Worm (Caenorhabditis elegans) whole organism, L4 larva: Measurements from ENCODE around the gene ZK512.8.
A peak's percentile ranks its signal among the peaks of the same experiment; 100 is the strongest.

Experiments used
- F26F4.8 ChIP-seq: fragments of 200-800 bp; sonication (Bioruptor generic); conservative IDR thresholded peaks from 2 replicates; pipeline ENCODE4 v1.3.6; 2022; ENCODE audit warnings: missing genetic modification characterization, missing compliant biosample characterization
- F37D6.2 ChIP-seq: sonication (generic microtip); optimal IDR thresholded peaks from 2 replicates; lab custom pipeline; 2016; ENCODE audit warnings: mild to moderate bottlenecking, missing genetic modification characterization, missing compliant biosample characterization
- F44E2.7 ChIP-seq: fragments of 200-800 bp; sonication (Bioruptor generic); IDR thresholded peaks from 2 replicates; pipeline ENCODE4 v2.1.2; 2022; ENCODE audit warnings: missing genetic modification characterization, missing compliant biosample characterization
- T26A8.4 ChIP-seq: fragments of 200-800 bp; sonication (Bioruptor generic); IDR thresholded peaks from 2 replicates; pipeline ENCODE4 v1.3.6; 2022; ENCODE audit warnings: missing genetic modification characterization, missing compliant biosample characterization
- Y48G9A.11 ChIP-seq: fragments of 200-800 bp; sonication (Bioruptor generic); IDR thresholded peaks from 2 replicates; pipeline ENCODE4 v1.3.6; 2022; ENCODE audit warnings: missing genetic modification reagents, missing genetic modification characterization, missing compliant biosample characterization
- Y5F2A.4 ChIP-seq: fragments of 200-800 bp; sonication (Bioruptor generic); optimal IDR thresholded peaks from 2 replicates; lab custom pipeline; 2018; ENCODE audit warnings: mild to moderate bottlenecking, missing genetic modification characterization, missing compliant biosample characterization
- ZK546.5 ChIP-seq, 2 experiments: sonication (generic microtip); optimal IDR thresholded peaks; 2 replicates each; lab custom pipeline; 2017; ENCODE audit warnings: missing biosample characterization in 2 of 2, missing genetic modification characterization in 2 of 2
- aha-1 ChIP-seq: fragments of 150-350 bp; peaks from one replicate; lab custom pipeline; 2014; ENCODE audit warnings: missing biosample characterization, missing genetic modification characterization
- ceh-44 ChIP-seq: fragments of 200-800 bp; sonication (Bioruptor generic); IDR thresholded peaks from 2 replicates; pipeline ENCODE4 v1.3.6; 2022; ENCODE audit warnings: missing genetic modification reagents, missing genetic modification characterization, missing compliant biosample characterization
- ces-1 ChIP-seq: fragments of 150-350 bp; sonication (generic microtip); optimal IDR thresholded peaks from 4 replicates; lab custom pipeline; 2014; ENCODE audit warnings: missing biosample characterization, missing genetic modification reagents, missing genetic modification characterization
- daf-16 ChIP-seq, 3 experiments: sonication (generic microtip); optimal IDR thresholded peaks; 2 replicates each; lab custom pipeline; 2016 to 2017; ENCODE audit warnings: missing genetic modification characterization in 3 of 3, missing genetic modification reagents in 3 of 3, mild to moderate bottlenecking in 2 of 3, missing compliant biosample characterization in 2 of 3, missing biosample characterization in 1 of 3, moderate library complexity in 1 of 3
- daf-19 ChIP-seq: fragments of 200-800 bp; sonication (Bioruptor generic); conservative IDR thresholded peaks from 2 replicates; pipeline ENCODE4 v1.3.6; 2022; ENCODE audit warnings: missing genetic modification characterization, missing compliant biosample characterization
- dmd-6 ChIP-seq: fragments of 200-800 bp; sonication (Bioruptor generic); IDR thresholded peaks from 2 replicates; pipeline ENCODE4 v1.3.6; 2022; ENCODE audit warnings: missing genetic modification reagents, missing genetic modification characterization, missing compliant biosample characterization
- dmd-8 ChIP-seq: fragments of 200-800 bp; sonication (Bioruptor generic); IDR thresholded peaks from 2 replicates; pipeline ENCODE4 v1.3.6; 2022; ENCODE audit warnings: missing genetic modification characterization, missing compliant biosample characterization
- dmd-9 ChIP-seq: fragments of 200-800 bp; sonication (Bioruptor generic); IDR thresholded peaks from 2 replicates; pipeline ENCODE4 v1.3.6; 2022; ENCODE audit warnings: missing genetic modification reagents, missing genetic modification characterization, missing compliant biosample characterization
- dpl-1 ChIP-seq: fragments of 150-350 bp; optimal IDR thresholded peaks from 2 replicates; lab custom pipeline; 2014; ENCODE audit warnings: missing biosample characterization, missing genetic modification reagents, missing genetic modification characterization
- egl-27 ChIP-seq: sonication (generic microtip); optimal IDR thresholded peaks from 3 replicates; lab custom pipeline; 2017; ENCODE audit warnings: missing biosample characterization, missing genetic modification reagents, missing genetic modification characterization
- egl-43 ChIP-seq: fragments of 200-800 bp; sonication (Bioruptor generic); IDR thresholded peaks from 2 replicates; pipeline ENCODE4 v1.3.6; 2022; ENCODE audit warnings: missing genetic modification reagents, missing genetic modification characterization, missing compliant biosample characterization
- fos-1 ChIP-seq: fragments of 150-350 bp; optimal IDR thresholded peaks from 2 replicates; lab custom pipeline; 2014; ENCODE audit warnings: missing biosample characterization, missing genetic modification characterization
- gei-8 ChIP-seq: fragments of 200-800 bp; sonication (Bioruptor generic); optimal IDR thresholded peaks from 2 replicates; lab custom pipeline; 2018; ENCODE audit warnings: mild to moderate bottlenecking, missing genetic modification characterization, missing compliant biosample characterization
- hif-1 ChIP-seq, 2 experiments: sonication (generic microtip); optimal IDR thresholded peaks; 2 replicates each; lab custom pipeline; 2016 to 2017; ENCODE audit warnings: missing compliant biosample characterization in 2 of 2, missing genetic modification characterization in 2 of 2, missing genetic modification reagents in 2 of 2, missing genotype in 2 of 2, mild to moderate bottlenecking in 1 of 2
- jun-1 ChIP-seq: fragments of 150-350 bp; optimal IDR thresholded peaks from 2 replicates; lab custom pipeline; 2014; ENCODE audit warnings: missing biosample characterization, missing genetic modification reagents, missing genetic modification characterization
- lim-7 ChIP-seq: fragments of 200-800 bp; sonication (Bioruptor generic); IDR thresholded peaks from 2 replicates; pipeline ENCODE4 v1.3.6; 2022; ENCODE audit warnings: missing genetic modification characterization, missing compliant biosample characterization
- lin-1 ChIP-seq: fragments of 200-800 bp; sonication (Bioruptor generic); IDR thresholded peaks from 2 replicates; pipeline ENCODE4 v1.3.6; 2022; ENCODE audit warnings: missing genetic modification reagents, missing genetic modification characterization, missing compliant biosample characterization
- lin-13 ChIP-seq: fragments of 150-350 bp; optimal IDR thresholded peaks from 2 replicates; lab custom pipeline; 2014; ENCODE audit warnings: missing biosample characterization, missing genetic modification reagents, missing genetic modification characterization
- lin-38 ChIP-seq: fragments of 200-800 bp; sonication (Bioruptor generic); IDR thresholded peaks from 2 replicates; pipeline ENCODE4 v1.3.6; 2022; ENCODE audit warnings: missing genetic modification reagents, missing genetic modification characterization, missing compliant biosample characterization
- madf-5 ChIP-seq, 2 experiments: fragments of 200-800 bp; sonication (Bioruptor generic); IDR thresholded peaks; 2 replicates each; pipeline ENCODE4 v1.3.6; 2022; ENCODE audit warnings: missing compliant biosample characterization in 2 of 2, missing genetic modification characterization in 2 of 2
- mdl-1 ChIP-seq, 2 experiments: fragments of 150-350 bp in 1 of 2; sonication (generic microtip) in 1 of 2; optimal IDR thresholded peaks; 2 replicates each; lab custom pipeline; 2014 to 2017; ENCODE audit warnings: missing biosample characterization in 2 of 2, missing genetic modification characterization in 2 of 2
- mxl-2 ChIP-seq: fragments of 200-800 bp; sonication (Bioruptor generic); conservative IDR thresholded peaks from 2 replicates; pipeline ENCODE4 v1.3.6; 2022; ENCODE audit warnings: missing genetic modification reagents, missing genetic modification characterization, missing compliant biosample characterization
- mxl-3 ChIP-seq: fragments of 200-800 bp; sonication (Bioruptor generic); optimal IDR thresholded peaks from 2 replicates; lab custom pipeline; 2018; ENCODE audit warnings: mild to moderate bottlenecking, missing genetic modification characterization, missing compliant biosample characterization
- nhr-102 ChIP-seq: sonication (generic microtip); optimal IDR thresholded peaks from 2 replicates; lab custom pipeline; 2016; ENCODE audit warnings: mild to moderate bottlenecking, missing genetic modification characterization, moderate library complexity, missing compliant biosample characterization
- nhr-11 ChIP-seq: fragments of 150-350 bp; optimal IDR thresholded peaks from 2 replicates; lab custom pipeline; 2014; ENCODE audit warnings: missing biosample characterization, missing genetic modification characterization
- nhr-111 ChIP-seq: fragments of 200-800 bp; sonication (Bioruptor generic); optimal IDR thresholded peaks from 2 replicates; lab custom pipeline; 2018; ENCODE audit warnings: mild to moderate bottlenecking, missing genetic modification characterization, missing compliant biosample characterization
- nhr-28 ChIP-seq: fragments of 150-350 bp; optimal IDR thresholded peaks from 2 replicates; lab custom pipeline; 2014; ENCODE audit warnings: missing biosample characterization, missing genetic modification characterization
- nhr-41 ChIP-seq: fragments of 200-800 bp; sonication (Bioruptor generic); IDR thresholded peaks from 2 replicates; pipeline ENCODE4 v1.3.6; 2022; ENCODE audit warnings: missing genetic modification reagents, missing genetic modification characterization, missing compliant biosample characterization
- nhr-48 ChIP-seq: sonication (generic microtip); optimal IDR thresholded peaks from 2 replicates; lab custom pipeline; 2016; ENCODE audit warnings: mild to moderate bottlenecking, missing genetic modification characterization, missing compliant biosample characterization
- pha-4 ChIP-seq, 2 experiments: fragments of 150-350 bp in 1 of 2; fragments of 200-800 bp in 1 of 2; sonication (Bioruptor generic) in 1 of 2; IDR thresholded peaks in 1 of 2; optimal IDR thresholded peaks in 1 of 2; 2 replicates each; pipeline versions ENCODE4 v1.3.6 to Lab custom; 2014 to 2022; ENCODE audit warnings: missing genetic modification characterization in 2 of 2, missing genetic modification reagents in 2 of 2, missing biosample characterization in 1 of 2, missing compliant biosample characterization in 1 of 2
- rbr-2 ChIP-seq: sonication (generic microtip); optimal IDR thresholded peaks from 2 replicates; lab custom pipeline; 2016; ENCODE audit warnings: missing genotype, missing genetic modification characterization, missing compliant biosample characterization
- saeg-2 ChIP-seq: fragments of 200-800 bp; sonication (Bioruptor generic); IDR thresholded peaks from 2 replicates; pipeline ENCODE4 v1.3.6; 2022; ENCODE audit warnings: missing genetic modification reagents, missing genetic modification characterization, missing compliant biosample characterization
- sdz-12 ChIP-seq: fragments of 200-800 bp; sonication (Bioruptor generic); optimal IDR thresholded peaks from 2 replicates; lab custom pipeline; 2018; ENCODE audit warnings: mild to moderate bottlenecking, missing genetic modification characterization, missing compliant biosample characterization
- set-16 ChIP-seq: fragments of 200-800 bp; sonication (Bioruptor generic); IDR thresholded peaks from 2 replicates; pipeline ENCODE4 v1.3.6; 2022; ENCODE audit warnings: missing genetic modification reagents, missing genetic modification characterization, missing compliant biosample characterization
- skn-1 ChIP-seq: fragments of 150-350 bp; optimal IDR thresholded peaks from 2 replicates; lab custom pipeline; 2014; ENCODE audit warnings: missing biosample characterization, missing genetic modification characterization
- snpc-1.2 ChIP-seq: fragments of 200-800 bp; sonication (Bioruptor generic); IDR thresholded peaks from 2 replicates; pipeline ENCODE4 v1.3.6; 2022; ENCODE audit warnings: missing genetic modification reagents, missing genetic modification characterization, missing compliant biosample characterization
- snpc-4 ChIP-seq: fragments of 150-350 bp; optimal IDR thresholded peaks from 2 replicates; lab custom pipeline; 2014; ENCODE audit warnings: missing biosample characterization, missing genetic modification characterization
- tra-1 ChIP-seq: fragments of 200-800 bp; sonication (Bioruptor generic); IDR thresholded peaks from 2 replicates; pipeline ENCODE4 v1.3.6; 2022; ENCODE audit warnings: missing genetic modification reagents, missing genetic modification characterization, missing compliant biosample characterization
- unc-130 ChIP-seq: sonication (generic microtip); optimal IDR thresholded peaks from 2 replicates; lab custom pipeline; 2016; ENCODE audit warnings: missing genetic modification reagents, missing genetic modification characterization, missing compliant biosample characterization
- vab-7 ChIP-seq: fragments of 200-800 bp; sonication (Bioruptor generic); IDR thresholded peaks from 2 replicates; pipeline ENCODE4 v1.3.6; 2022; ENCODE audit warnings: missing genetic modification reagents, missing genetic modification characterization, missing compliant biosample characterization
- zip-11 ChIP-seq: fragments of 200-800 bp; sonication (Bioruptor generic); IDR thresholded peaks from 2 replicates; pipeline ENCODE4 v1.3.6; 2022; ENCODE audit warnings: missing genetic modification characterization, missing compliant biosample characterization
- zip-2 ChIP-seq: fragments of 150-350 bp; optimal IDR thresholded peaks from 2 replicates; lab custom pipeline; 2014; ENCODE audit warnings: missing biosample characterization, missing genetic modification characterization
- ztf-7 ChIP-seq: fragments of 150-350 bp; optimal IDR thresholded peaks from 2 replicates; lab custom pipeline; 2014; ENCODE audit warnings: missing biosample characterization, missing genetic modification characterization

The ZK512.8 gene

DNA sequence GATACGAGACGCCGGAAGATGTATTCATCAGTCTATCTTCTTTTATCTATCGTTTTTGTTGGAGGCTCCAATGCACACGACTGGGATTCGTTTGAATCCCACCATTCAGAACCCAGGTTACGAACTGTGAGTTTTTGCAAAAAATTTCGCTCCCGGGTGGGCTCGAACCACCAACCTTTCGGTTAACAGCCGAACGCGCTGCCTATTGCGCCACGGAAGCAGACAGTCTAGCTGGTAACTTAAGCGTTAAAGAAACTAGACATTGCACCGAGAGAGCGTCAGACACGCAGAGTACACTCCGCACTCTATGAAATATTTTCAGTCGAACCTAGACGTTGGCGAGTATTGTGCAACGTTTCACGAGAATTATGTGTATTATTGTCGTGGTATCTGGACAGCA, 41.8 kb upstream of the ZK512.8 start (continued):
- TF ChIP-seq egl-43 (GFP tag; lab: Robert Waterston, UW) (peak; percentile 95), dmd-8 (GFP tag; lab: Robert Waterston, UW) (peak; percentile 74), zip-11 (0 out of 2 replicates have a peak, but pooled peaks have one; percentile 25), aha-1 (tag; lab: Kevin White, UChicago) (peak; percentile 94), mxl-3 (GFP tag; lab: Kevin White, UChicago) (peak; percentile 0), rbr-2 (tag; lab: Kevin White, UChicago) (peak; percentile 38), dmd-9 (GFP tag; lab: Robert Waterston, UW) (peak; percentile 67), mxl-2 (GFP tag; lab: Robert Waterston, UW) (0 out of 2 replicates have a peak, but pooled peaks have one; percentile 35), nhr-48 (tag; lab: Kevin White, UChicago) (peak; percentile 23), sdz-12 (GFP tag; lab: Kevin White, UChicago) (no peak), tra-1 (GFP tag; lab: Robert Waterston, UW) (peak; percentile 73), hif-1 (tag; optimal IDR thresholded peaks at IDR 0.05; lab: Kevin White, UChicago) (peak in 1 of 2 experiments; percentile 54), saeg-2 (GFP tag; lab: Robert Waterston, UW) (0 out of 2 replicates have a peak, but pooled peaks have one; percentile 69), madf-5 (GFP tag; IDR thresholded peaks at IDR 0.05; lab: Robert Waterston, UW) (peak in 1 of 2 experiments; percentile 88; a peak in 2 of 4 replicates), ces-1 (GFP tag; lab: Kevin White, UChicago) (no peak), nhr-11 (peak; percentile 23), dmd-6 (GFP tag; lab: Robert Waterston, UW) (peak; percentile 59), daf-19 (peak; percentile 67; the same call in 1 of the 2 replicates), Y48G9A.11 (GFP tag; lab: Robert Waterston, UW) (peak; percentile 82), F26F4.8 (peak; percentile 75), ztf-7 (tag; lab: Kevin White, UChicago) (no peak), T26A8.4 (GFP tag; lab: Robert Waterston, UW) (peak; percentile 74), lim-7 (peak; percentile 95), jun-1 (no peak), nhr-41 (GFP tag; lab: Robert Waterston, UW) (0 out of 2 replicates have a peak, but pooled peaks have one; percentile 44), unc-130 (GFP tag; lab: Kevin White, UChicago) (peak; percentile 57), ceh-44 (GFP tag; lab: Robert Waterston, UW) (peak; percentile 91), lin-38 (GFP tag; lab: Robert Waterston, UW) (peak; percentile 84), F37D6.2 (tag; lab: Kevin White, UChicago) (no peak), F44E2.7 (0 out of 2 replicates have a peak, but pooled peaks have one; percentile 71), skn-1 (tag; lab: Kevin White, UChicago) (no peak), daf-16 (GFP tag; optimal IDR thresholded peaks at IDR 0.05; lab: Kevin White, UChicago) (peak in 1 of 2 experiments; percentile 59), daf-16 (tag; optimal IDR thresholded peaks at IDR 0.05; lab: Kevin White, UChicago) (no peak), nhr-102 (peak; percentile 37), nhr-111 (GFP tag; lab: Kevin White, UChicago) (peak; percentile 59), pha-4 (GFP tag; IDR thresholded peaks at IDR 0.05; lab: Robert Waterston, UW) (no peak), pha-4 (tag; optimal IDR thresholded peaks at IDR 0.05; lab: Kevin White, UChicago) (no peak), set-16 (GFP tag; lab: Robert Waterston, UW) (peak; percentile 20; the same call in 1 of the 2 replicates), ZK546.5 (tag; optimal IDR thresholded peaks at IDR 0.05; lab: Kevin White, UChicago) (no peak), fos-1 (tag; lab: Kevin White, UChicago) (no peak), mdl-1 (tag; optimal IDR thresholded peaks at IDR 0.05; lab: Kevin White, UChicago) (peak in 1 of 2 experiments; percentile 15), nhr-28 (tag; lab: Kevin White, UChicago) (peak; percentile 17), snpc-4 (peak; percentile 22), snpc-1.2 (GFP tag; lab: Robert Waterston, UW) (peak; percentile 73), zip-2 (tag; lab: Kevin White, UChicago) (peak; percentile 35), egl-27 (tag; lab: Kevin White, UChicago) (no peak), lin-13 (GFP tag; lab: Kevin White, UChicago) (peak; percentile 30), vab-7 (GFP tag; lab: Robert Waterston, UW) (peak; percentile 90), dpl-1 (GFP tag; lab: Kevin White, UChicago) (peak; percentile 1), lin-1 (GFP tag; lab: Robert Waterston, UW) (0 out of 2 replicates have a peak, but pooled peaks have one; percentile 16), Y5F2A.4 (GFP tag; lab: Kevin White, UChicago) (peak; percentile 26), gei-8 (GFP tag; lab: Kevin White, UChicago) (peak; percentile 52)
